Worm (Caenorhabditis elegans): Measurements from ENCODE around the gene C04A11.1.

Gene C04A11.1

ce11 chrX:13700642-13701233 lies 40.4 kb downstream of the C04A11.1 start (continued):
- TF ChIP-seq nhr-27 (tag; optimal IDR thresholded peaks at IDR 0.05) (peak; percentile 97), unc-62 (GFP tag; optimal IDR thresholded peaks at IDR 0.05) (peak; percentile 50), F52B5.7 (tag; optimal IDR thresholded peaks at IDR 0.05) (peak; percentile 94), hrde-1 (tag; optimal IDR thresholded peaks at IDR 0.05; ENCODE audit: borderline replicate concordance) (peak; percentile 22), tbx-9 (tag; optimal IDR thresholded peaks at IDR 0.05; ENCODE audit: borderline replicate concordance) (peak; percentile 9), nhr-179 (tag; optimal IDR thresholded peaks at IDR 0.05) (peak; percentile 86), ama-1 (optimal IDR thresholded peaks at IDR 0.05) (no peak), ama-1 (GFP tag; optimal IDR thresholded peaks at IDR 0.05) (peak; percentile 11 to 73), nhr-90 (tag; optimal IDR thresholded peaks at IDR 0.05) (peak; percentile 89), zfh-2 (GFP tag; conservative IDR thresholded peaks at IDR 0.05) (no peak), snpc-1.1 (tag; optimal IDR thresholded peaks at IDR 0.05; ENCODE audit: insufficient read depth) (no peak), T07F8.4 (tag; optimal IDR thresholded peaks at IDR 0.05) (peak; percentile 94), sea-2 (GFP tag; IDR thresholded peaks at IDR 0.05) (0 out of 2 replicates have a peak, but pooled peaks have one; percentile 51), nhr-120 (GFP tag; IDR thresholded peaks at IDR 0.05) (0 out of 2 replicates have a peak, but pooled peaks have one; percentile 54), Y79H2A.3 (GFP tag; conservative IDR thresholded peaks at IDR 0.05) (no peak), repo-1 (tag; optimal IDR thresholded peaks at IDR 0.05) (peak; percentile 100), ztf-18 (tag; optimal IDR thresholded peaks at IDR 0.05) (peak; percentile 69), ztf-3 (GFP tag; optimal IDR thresholded peaks at IDR 0.05) (peak; percentile 86), atf-7 (tag; optimal IDR thresholded peaks at IDR 0.05) (peak; percentile 99), ztf-28 (GFP tag; IDR thresholded peaks at IDR 0.05) (no peak; the same call in 1 of the 2 replicates), cebp-1 (GFP tag; IDR thresholded peaks at IDR 0.05) (peak; percentile 75), cebp-1 (tag; optimal IDR thresholded peaks at IDR 0.05) (peak; percentile 98), let-526 (GFP tag; IDR thresholded peaks at IDR 0.05) (peak; percentile 92), xnd-1 (tag; optimal IDR thresholded peaks at IDR 0.05) (no peak), dpff-1 (tag; optimal IDR thresholded peaks at IDR 0.05) (peak; percentile 87), unc-130 (GFP tag; optimal IDR thresholded peaks at IDR 0.05) (no peak), C17E4.6 (GFP tag; IDR thresholded peaks at IDR 0.05) (peak; percentile 90), mel-28 (tag; optimal IDR thresholded peaks at IDR 0.05; ENCODE audit: borderline replicate concordance) (peak; percentile 61), nfya-2 (GFP tag; IDR thresholded peaks at IDR 0.05) (0 out of 2 replicates have a peak, but pooled peaks have one; percentile 26), madf-3 (GFP tag; IDR thresholded peaks at IDR 0.05) (peak; percentile 83), athp-1 (tag; optimal IDR thresholded peaks at IDR 0.05) (peak; percentile 62), egrh-3 (GFP tag; IDR thresholded peaks at IDR 0.05) (no peak), snpc-1.3 (tag; optimal IDR thresholded peaks at IDR 0.05; ENCODE audit: insufficient read depth) (peak; percentile 10), somi-1 (GFP tag; optimal IDR thresholded peaks at IDR 0.05) (peak; percentile 98), ZK185.1 (tag; optimal IDR thresholded peaks at IDR 0.05; ENCODE audit: poor library complexity, severe bottlenecking) (peak; percentile 99), lin-26 (GFP tag; IDR thresholded peaks at IDR 0.05) (peak; percentile 81), tbp1 (GFP tag; optimal IDR thresholded peaks at IDR 0.05) (peak; percentile 82), sdz-38 (tag; optimal IDR thresholded peaks at IDR 0.05) (no peak), snpc-3.4 (tag; optimal IDR thresholded peaks at IDR 0.05) (peak; percentile 23), D2030.7 (GFP tag; IDR thresholded peaks at IDR 0.05) (no peak), ztf-25 (GFP tag; IDR thresholded peaks at IDR 0.05) (no peak), egl-44 (GFP tag; IDR thresholded peaks at IDR 0.05) (peak; percentile 91), ceh-58 (GFP tag; IDR thresholded peaks at IDR 0.05) (0 out of 2 replicates have a peak, but pooled peaks have one; percentile 85), hlh-26 (GFP tag; conservative IDR thresholded peaks at IDR 0.05) (no peak), snpc-4 (GFP tag; optimal IDR thresholded peaks at IDR 0.05) (peak; percentile 42), snpc-4 (tag; optimal IDR thresholded peaks at IDR 0.05) (peak; percentile 60 to 91 (median 85)), akir-1 (GFP tag; optimal IDR thresholded peaks at IDR 0.05) (peak; percentile 87), hmg-20 (GFP tag; IDR thresholded peaks at IDR 0.05) (peak; percentile 97)

Measured in whole organism, young adult.